Fruit fly (Drosophila melanogaster) whole organism, pupa: ENCODE measurements around the gene CG43072.

Source experiments
- CG10348 ChIP-seq: fragments of 200-800 bp; sonication (Bioruptor generic); IDR thresholded peaks from 2 replicates; pipeline ENCODE4 v1.3.6; 2022; ENCODE audit warnings: missing biosample characterization, missing genetic modification characterization
- CG12605 ChIP-seq: fragments of 200-800 bp; sonication (Bioruptor generic); IDR thresholded peaks from 2 replicates; pipeline ENCODE4 v1.3.6; 2022; ENCODE audit warnings: missing biosample characterization, missing genetic modification characterization
- CG13204 ChIP-seq: fragments of 200-800 bp; sonication (Bioruptor generic); optimal IDR thresholded peaks from 2 replicates; lab custom pipeline; 2018; ENCODE audit warnings: missing biosample characterization, mild to moderate bottlenecking, missing genetic modification characterization, moderate library complexity
- CG14655 ChIP-seq: fragments of 200-800 bp; sonication (Bioruptor generic); optimal IDR thresholded peaks from 3 replicates; lab custom pipeline; 2017; ENCODE audit warnings: mild to moderate bottlenecking, missing biosample characterization, missing genetic modification reagents, missing genetic modification characterization
- CG15710 ChIP-seq: fragments of 200-800 bp; sonication (Bioruptor generic); optimal IDR thresholded peaks from 2 replicates; lab custom pipeline; 2018; ENCODE audit warnings: missing biosample characterization, mild to moderate bottlenecking, missing genetic modification characterization, moderate library complexity
- CG17806 ChIP-seq: fragments of 200-800 bp; sonication (Bioruptor generic); optimal IDR thresholded peaks from 2 replicates; lab custom pipeline; 2018; ENCODE audit warnings: missing biosample characterization, mild to moderate bottlenecking, missing genetic modification characterization, moderate library complexity
- CG32121 ChIP-seq: fragments of 200-800 bp; sonication (Bioruptor generic); IDR thresholded peaks from 2 replicates; pipeline ENCODE4 v1.3.6; 2022; ENCODE audit warnings: missing biosample characterization, missing genetic modification characterization
- CG34367 ChIP-seq: fragments of 200-800 bp; sonication (Bioruptor generic); optimal IDR thresholded peaks from 2 replicates; lab custom pipeline; 2018; ENCODE audit warnings: missing biosample characterization, mild to moderate bottlenecking, missing genetic modification characterization
- CG4496 ChIP-seq: fragments of 200-800 bp; sonication (Bioruptor generic); IDR thresholded peaks from 3 replicates; pipeline ENCODE4 v1.3.6; 2022; ENCODE audit warnings: missing biosample characterization, missing genetic modification characterization
- CG8159 ChIP-seq: fragments of 200-800 bp; sonication (Bioruptor generic); optimal IDR thresholded peaks from 3 replicates; lab custom pipeline; 2018; ENCODE audit warnings: missing biosample characterization, mild to moderate bottlenecking, missing genetic modification characterization, moderate library complexity
- CG8301 ChIP-seq: fragments of 200-800 bp; sonication (Bioruptor generic); optimal IDR thresholded peaks from 2 replicates; lab custom pipeline; 2018; ENCODE audit warnings: missing biosample characterization, mild to moderate bottlenecking, missing genetic modification characterization
- CG9948 ChIP-seq: fragments of 200-800 bp; sonication (Bioruptor generic); optimal IDR thresholded peaks from 2 replicates; lab custom pipeline; 2018; ENCODE audit warnings: missing biosample characterization, mild to moderate bottlenecking, missing genetic modification characterization, moderate library complexity
- D1 ChIP-seq: fragments of 200-800 bp; sonication (Bioruptor generic); optimal IDR thresholded peaks from 2 replicates; lab custom pipeline; 2018; ENCODE audit warnings: missing biosample characterization, mild to moderate bottlenecking, missing genetic modification characterization, moderate library complexity
- EcR ChIP-seq: fragments of 200-800 bp; sonication (Bioruptor generic); optimal IDR thresholded peaks from 3 replicates; lab custom pipeline; 2019; ENCODE audit warnings: missing biosample characterization, missing genetic modification characterization, mild to moderate bottlenecking, moderate library complexity, missing genetic modification reagents
- Ets98B ChIP-seq: fragments of 200-800 bp; sonication (Bioruptor generic); IDR thresholded peaks from 2 replicates; pipeline ENCODE4 v1.3.6; 2022; ENCODE audit warnings: missing biosample characterization, missing genetic modification characterization
- Pif1A ChIP-seq: fragments of 200-800 bp; sonication (Bioruptor generic); optimal IDR thresholded peaks from 3 replicates; lab custom pipeline; 2016; ENCODE audit warnings: missing biosample characterization, missing genetic modification characterization
- Pif1B ChIP-seq: fragments of 200-800 bp; sonication (Bioruptor generic); optimal IDR thresholded peaks from 3 replicates; lab custom pipeline; 2016; ENCODE audit warnings: missing biosample characterization, missing genetic modification characterization
- Snoo ChIP-seq: fragments of 200-800 bp; sonication (Bioruptor generic); optimal IDR thresholded peaks from 3 replicates; lab custom pipeline; 2017; ENCODE audit warnings: missing biosample characterization, mild to moderate bottlenecking, missing genetic modification characterization, inconsistent platforms
- fd96Ca ChIP-seq: fragments of 200-800 bp; sonication (Bioruptor generic); IDR thresholded peaks from 3 replicates; pipeline ENCODE4 v1.3.6; 2022; ENCODE audit warnings: missing biosample characterization, missing genetic modification characterization
- gl ChIP-seq: fragments of 200-800 bp; sonication (Bioruptor generic); optimal IDR thresholded peaks from 2 replicates; lab custom pipeline; 2018; ENCODE audit warnings: missing biosample characterization, mild to moderate bottlenecking, missing genetic modification characterization
- rn ChIP-seq: fragments of 200-800 bp; sonication (Bioruptor generic); IDR thresholded peaks from 2 replicates; pipeline ENCODE4 v1.3.6; 2022; ENCODE audit warnings: missing biosample characterization, missing genetic modification characterization

CG43072 gene

dm6 chr3L:21034103-21034280, 31.7 kb upstream of the CG43072 start, which contains the start of gene CG10581:
TSS of gene CG10581 (minus strand) at chr3L:21034203.
- TF ChIP-seq fd96Ca (no peak), rn (no peak), CG12605 (GFP tag; lab: Robert Waterston, UW) (no peak), CG34367 (tag; lab: Kevin White, UChicago) (no peak), CG14655 (GFP tag; lab: Kevin White, UChicago) (no peak), Pif1A (GFP tag; lab: Kevin White, UChicago) (no peak), D1 (no peak), gl (tag; lab: Kevin White, UChicago) (no peak), Pif1B (GFP tag; lab: Kevin White, UChicago) (no peak), CG8301 (tag; lab: Kevin White, UChicago) (no peak), EcR (GFP tag; lab: Kevin White, UChicago) (no peak), Snoo (tag; lab: Kevin White, UChicago) (no peak), CG8159 (no peak), CG13204 (GFP tag; lab: Kevin White, UChicago) (no peak), CG9948 (tag; lab: Kevin White, UChicago) (no peak), CG15710 (tag; lab: Kevin White, UChicago) (no peak)

DNA sequence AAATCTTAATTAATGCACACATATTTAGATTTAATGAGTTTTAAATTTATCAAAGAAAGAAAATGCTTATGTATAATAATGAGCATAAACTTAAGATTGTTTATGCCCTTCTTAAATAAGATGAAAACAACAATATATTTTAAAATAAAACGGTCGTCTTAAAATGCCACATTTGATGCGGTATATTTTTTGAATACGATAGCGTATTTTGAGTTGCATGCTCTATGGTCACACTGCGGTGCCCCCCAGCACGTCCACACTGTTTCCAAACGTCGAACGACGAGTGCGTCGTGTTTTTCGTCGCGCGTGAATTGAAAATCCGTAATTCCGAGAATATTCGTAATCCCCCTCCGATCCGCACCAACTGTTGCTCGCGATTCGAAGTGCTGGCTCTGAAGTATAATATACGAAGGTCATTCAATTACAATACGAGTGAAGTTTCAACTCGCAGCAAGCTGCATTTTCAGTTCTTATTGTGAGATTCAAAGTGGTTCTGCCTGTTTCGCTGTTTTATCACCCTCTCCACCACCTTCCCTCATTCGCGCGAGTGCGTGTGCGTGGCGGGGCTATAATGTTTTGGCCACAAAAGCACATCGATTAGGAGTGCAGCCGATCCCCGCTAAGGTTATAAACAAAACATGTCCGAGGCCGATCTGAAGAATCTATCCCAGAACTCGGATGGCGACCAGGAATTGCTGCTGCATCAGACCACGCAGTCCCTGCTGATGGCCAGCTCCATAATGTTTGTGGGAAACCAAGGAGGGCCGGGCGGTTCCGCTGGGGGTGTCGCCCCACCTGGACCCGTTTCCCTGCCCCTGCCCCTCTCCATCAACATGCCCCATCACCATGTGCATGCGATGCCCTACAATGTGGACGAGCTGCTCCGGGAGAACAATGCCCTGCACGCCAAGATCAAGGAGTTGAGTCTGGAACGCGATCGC, 31.1 kb upstream of the CG43072 start, which contains the start of gene siz:
Gene siz, plus strand, starts transcription at position 255 of the 941 bp plus-strand sequence.
- TF ChIP-seq CG13204 (GFP tag; lab: Kevin White, UChicago): peak; percentile 28
- TF ChIP-seq CG32121 (GFP tag; lab: Robert Waterston, UW): no peak
- no peak for TF ChIP-seq CG15710 (tag; lab: Kevin White, UChicago)
- TF ChIP-seq Pif1A (GFP tag; lab: Kevin White, UChicago): no peak
- TF ChIP-seq Ets98B: no peak
- no peak for TF ChIP-seq CG34367 (tag; lab: Kevin White, UChicago)
- TF ChIP-seq CG12605 (GFP tag; lab: Robert Waterston, UW): peak; percentile 45; the same call in 1 of the 2 replicates
- peak; percentile 63 for TF ChIP-seq EcR (GFP tag; lab: Kevin White, UChicago)
- peak; percentile 17 for TF ChIP-seq CG17806 (tag; lab: Kevin White, UChicago)
- TF ChIP-seq fd96Ca: peak; percentile 9; the same call in 1 of the 3 replicates
- TF ChIP-seq, all 21 proteins: peak for 5

DNA sequence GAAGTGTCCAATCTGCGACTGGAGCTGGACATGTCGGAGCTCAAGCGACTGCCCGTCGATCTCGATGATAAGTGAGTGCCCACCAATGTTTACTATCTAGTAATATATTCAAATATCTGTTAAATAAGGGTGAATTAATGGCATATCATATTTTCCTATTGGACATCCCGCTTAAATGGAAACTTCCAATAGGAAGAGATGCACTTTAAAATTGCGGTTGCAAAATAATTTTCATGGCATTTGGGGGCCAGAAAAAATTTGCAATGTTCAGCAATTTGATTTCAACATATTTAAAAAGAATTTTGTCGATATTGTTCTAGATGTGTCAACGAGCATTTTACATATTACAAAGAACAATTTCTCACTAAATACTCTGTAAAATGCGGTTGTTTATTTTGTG, 30.4 kb upstream of the CG43072 start:
- TF ChIP-seq CG8301 (tag; lab: Kevin White, UChicago) (no peak), rn (no peak), CG10348 (GFP tag; lab: Robert Waterston, UW) (no peak), EcR (GFP tag; lab: Kevin White, UChicago) (no peak), CG4496 (GFP tag; lab: Robert Waterston, UW) (no peak), CG17806 (tag; lab: Kevin White, UChicago) (no peak)

DNA sequence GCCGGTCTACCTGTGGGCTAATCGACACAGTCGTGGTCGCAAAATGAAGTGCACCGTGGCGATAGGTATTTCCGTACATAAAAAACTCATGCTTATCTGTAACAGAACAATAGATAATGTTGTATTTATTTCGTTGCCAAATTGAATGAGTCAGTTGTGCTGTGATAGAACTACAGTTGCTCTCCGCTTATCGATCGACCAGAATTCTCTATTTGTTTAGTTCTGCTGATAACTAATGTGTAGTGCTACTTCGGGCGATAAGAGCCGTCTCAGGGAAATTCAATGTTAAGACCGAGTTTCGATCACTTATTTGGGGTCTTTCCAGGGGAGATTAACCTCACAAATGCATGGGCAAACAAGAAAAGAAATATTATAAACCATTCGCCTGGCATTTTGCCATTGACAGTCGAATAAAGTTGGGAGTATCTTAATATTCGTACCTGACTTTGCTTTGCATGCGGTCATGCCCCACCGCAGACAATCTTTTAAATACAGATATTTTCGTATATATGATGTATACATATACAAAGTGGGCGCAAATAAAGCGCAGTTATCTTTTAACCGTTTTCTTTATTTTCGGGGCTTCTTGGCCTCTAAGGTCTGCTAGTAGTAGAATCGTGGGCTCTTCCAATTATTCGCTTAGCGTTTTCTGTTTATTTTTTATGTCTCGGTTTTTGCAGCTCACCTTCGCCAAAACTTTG, 29.2 kb upstream of the CG43072 start:
- TF ChIP-seq CG13204 (GFP tag; lab: Kevin White, UChicago) (no peak), CG32121 (GFP tag; lab: Robert Waterston, UW) (0 out of 2 replicates have a peak, but pooled peaks have one; percentile 10)
- TF ChIP-seq, all 21 proteins: peak for 1

- no peak for TF ChIP-seq D1
- 0 out of 3 replicates have a peak, but pooled peaks have one; percentile 51 for TF ChIP-seq CG4496 (GFP tag; lab: Robert Waterston, UW)
- peak; percentile 21 for TF ChIP-seq CG17806 (tag; lab: Kevin White, UChicago)
- TF ChIP-seq CG12605 (GFP tag; lab: Robert Waterston, UW): peak; percentile 25; the same call in 1 of the 2 replicates
- TF ChIP-seq CG8301 (tag; lab: Kevin White, UChicago): peak; percentile 54
- peak; percentile 74; the same call in 1 of the 2 replicates for TF ChIP-seq CG32121 (GFP tag; lab: Robert Waterston, UW)
- no peak for TF ChIP-seq CG13204 (GFP tag; lab: Kevin White, UChicago)
- peak; percentile 17 for TF ChIP-seq Snoo (tag; lab: Kevin White, UChicago)
- TF ChIP-seq CG10348 (GFP tag; lab: Robert Waterston, UW): 0 out of 2 replicates have a peak, but pooled peaks have one; percentile 8
- peak; percentile 54 for TF ChIP-seq Pif1A (GFP tag; lab: Kevin White, UChicago)
- peak; percentile 28 for TF ChIP-seq CG15710 (tag; lab: Kevin White, UChicago)
- peak; percentile 55 for TF ChIP-seq CG8159
- TF ChIP-seq CG14655 (GFP tag; lab: Kevin White, UChicago): peak; percentile 59
- TF ChIP-seq rn: no peak
- peak; percentile 34 for TF ChIP-seq CG9948 (tag; lab: Kevin White, UChicago)
- no peak for TF ChIP-seq EcR (GFP tag; lab: Kevin White, UChicago)
- no peak; the same call in none of the 2 replicates for TF ChIP-seq Ets98B
- peak; percentile 5 for TF ChIP-seq Pif1B (GFP tag; lab: Kevin White, UChicago)
- no peak for TF ChIP-seq fd96Ca
- no peak for TF ChIP-seq CG34367 (tag; lab: Kevin White, UChicago)
These were observed 28.2 kb upstream of the CG43072 start for dm6 chr3L:21037404-21037803.
